Fruit fly (Drosophila melanogaster) whole organism, wandering third instar larva: ENCODE measurements around the gene CG7781.
A peak's percentile ranks its signal among the peaks of the same experiment; 100 is the strongest.

Experiments used
- Abd-B ChIP-seq: fragments of >200 bp; optimal IDR thresholded peaks from 2 replicates; lab custom pipeline; 2017; ENCODE audit warnings: missing biosample characterization, missing genetic modification characterization
- CG32264 ChIP-seq: fragments of 200-800 bp; sonication (Bioruptor generic); optimal IDR thresholded peaks from 2 replicates; lab custom pipeline; 2016; ENCODE audit warnings: missing biosample characterization, missing genetic modification characterization
- CG9705 ChIP-seq: fragments of 200-800 bp; sonication (Bioruptor generic); optimal IDR thresholded peaks from 2 replicates; lab custom pipeline; 2018; ENCODE audit warnings: missing biosample characterization, mild to moderate bottlenecking, missing genetic modification characterization
- CrebA ChIP-seq: fragments of 200-800 bp; sonication (Bioruptor generic); optimal IDR thresholded peaks from 2 replicates; lab custom pipeline; 2016; ENCODE audit warnings: missing biosample characterization, mild to moderate bottlenecking, missing genetic modification characterization, borderline replicate concordance
- Dfd ChIP-seq: fragments of >200 bp; optimal IDR thresholded peaks from 2 replicates; lab custom pipeline; 2017; ENCODE audit warnings: missing biosample characterization, missing genetic modification characterization
- Dif ChIP-seq: fragments of 200-275, 200-300 bp; sonication (Bioruptor generic); optimal IDR thresholded peaks from 2 replicates; lab custom pipeline; 2018; ENCODE audit warnings: missing biosample characterization, missing genetic modification characterization; ENCODE audit not compliant: partially characterized antibody
- GATAd ChIP-seq: sonication (Bioruptor generic); optimal IDR thresholded peaks from 2 replicates; lab custom pipeline; 2016; ENCODE audit warnings: missing biosample characterization, missing genetic modification characterization
- HLH106 ChIP-seq: fragments of 200-800 bp; optimal IDR thresholded peaks from 3 replicates; lab custom pipeline; 2019; ENCODE audit warnings: missing biosample characterization, mild to moderate bottlenecking, missing genetic modification characterization, moderate library complexity
- Hnf4 ChIP-seq: fragments of 200-800 bp; sonication (Bioruptor generic); optimal IDR thresholded peaks from 2 replicates; lab custom pipeline; 2016; ENCODE audit warnings: missing biosample characterization, mild to moderate bottlenecking, missing genetic modification characterization
- Hr78 ChIP-seq: fragments of >200 bp; optimal IDR thresholded peaks from 2 replicates; lab custom pipeline; 2017; ENCODE audit warnings: missing biosample characterization, missing genetic modification characterization
- Hr83 ChIP-seq: fragments of 200-300 bp; sonication (Bioruptor generic); optimal IDR thresholded peaks from 2 replicates; lab custom pipeline; 2016; ENCODE audit warnings: missing biosample characterization, mild to moderate bottlenecking, missing genetic modification characterization, moderate library complexity; ENCODE audit not compliant: poor library complexity, severe bottlenecking
- Mio ChIP-seq: sonication (Bioruptor generic); optimal IDR thresholded peaks from 2 replicates; lab custom pipeline; 2016; ENCODE audit warnings: missing biosample characterization, missing genetic modification characterization
- Myc ChIP-seq: fragments of >200 bp; optimal IDR thresholded peaks from 2 replicates; lab custom pipeline; 2017
- N ChIP-seq: fragments of >200 bp; optimal IDR thresholded peaks from 2 replicates; lab custom pipeline; 2018; ENCODE audit warnings: missing biosample characterization, missing external identifiers, missing genetic modification characterization
- OdsH ChIP-seq: fragments of 200-800 bp; sonication (Bioruptor generic); optimal IDR thresholded peaks from 2 replicates; lab custom pipeline; 2016; ENCODE audit warnings: missing biosample characterization, mild to moderate bottlenecking, missing genetic modification characterization
- Rel ChIP-seq, 2 experiments: fragments of 200-800 bp; sonication (Bioruptor generic) in 1 of 2; optimal IDR thresholded peaks; 2 replicates in 1 of 2; 3 replicates in 1 of 2; lab custom pipeline; 2016 to 2019; ENCODE audit warnings: mild to moderate bottlenecking in 2 of 2, missing biosample characterization in 2 of 2, missing genetic modification characterization in 2 of 2, moderate library complexity in 1 of 2
- Sp1 ChIP-seq: fragments of 200-800 bp; sonication (Bioruptor generic); optimal IDR thresholded peaks from 3 replicates; lab custom pipeline; 2019; ENCODE audit warnings: missing biosample characterization, mild to moderate bottlenecking, missing genetic modification characterization, moderate library complexity
- Vsx2 ChIP-seq: fragments of 200-300, 225-300 bp; sonication (Bioruptor generic); optimal IDR thresholded peaks from 2 replicates; lab custom pipeline; 2018; ENCODE audit warnings: missing biosample characterization, missing genetic modification characterization; ENCODE audit not compliant: partially characterized antibody
- br ChIP-seq: fragments of 200-800 bp; sonication (Bioruptor generic); optimal IDR thresholded peaks from 2 replicates; lab custom pipeline; 2016; ENCODE audit warnings: missing biosample characterization, missing genetic modification characterization
- brk ChIP-seq: fragments of 200-800 bp; sonication (Bioruptor generic); optimal IDR thresholded peaks from 2 replicates; lab custom pipeline; 2016; ENCODE audit warnings: missing biosample characterization, mild to moderate bottlenecking, missing genetic modification characterization
- dmrt93B ChIP-seq: fragments of 200-800 bp; sonication (Bioruptor generic); optimal IDR thresholded peaks from 2 replicates; lab custom pipeline; 2018; ENCODE audit warnings: missing biosample characterization, mild to moderate bottlenecking, missing genetic modification characterization
- dsf ChIP-seq: sonication (Bioruptor generic); optimal IDR thresholded peaks from 2 replicates; lab custom pipeline; 2016; ENCODE audit warnings: missing biosample characterization, missing genetic modification characterization, borderline replicate concordance
- ey ChIP-seq: fragments of 200-800 bp; sonication (Bioruptor generic); optimal IDR thresholded peaks from 2 replicates; lab custom pipeline; 2016; ENCODE audit warnings: missing biosample characterization, missing genetic modification characterization
- foxo ChIP-seq, 2 experiments: fragments of 200-800 bp; sonication (Bioruptor generic); optimal IDR thresholded peaks; 2 replicates in 1 of 2; 3 replicates in 1 of 2; lab custom pipeline; 2016 to 2017; ENCODE audit warnings: missing biosample characterization in 2 of 2, missing genetic modification characterization in 2 of 2
- fru ChIP-seq: fragments of 200-800 bp; sonication (Bioruptor generic); optimal IDR thresholded peaks from 3 replicates; lab custom pipeline; 2016; ENCODE audit warnings: missing biosample characterization, mild to moderate bottlenecking, missing genetic modification characterization
- h ChIP-seq: fragments of 200-800 bp; sonication (Bioruptor generic); optimal IDR thresholded peaks from 3 replicates; lab custom pipeline; 2016; ENCODE audit warnings: missing biosample characterization, mild to moderate bottlenecking, missing genetic modification characterization
- jim ChIP-seq: fragments of 175-275, 200-325 bp; sonication (Bioruptor generic); optimal IDR thresholded peaks from 2 replicates; lab custom pipeline; 2016; ENCODE audit warnings: missing biosample characterization, mild to moderate bottlenecking, missing genetic modification characterization
- lola ChIP-seq: fragments of >200 bp; optimal IDR thresholded peaks from 2 replicates; lab custom pipeline; 2017; ENCODE audit warnings: missing biosample characterization, missing genetic modification characterization
- pan ChIP-seq: fragments of >200 bp; optimal IDR thresholded peaks from 2 replicates; lab custom pipeline; 2017
- psq ChIP-seq: fragments of 200-800 bp; sonication (Bioruptor generic); optimal IDR thresholded peaks from 3 replicates; lab custom pipeline; 2017; ENCODE audit warnings: missing biosample characterization, mild to moderate bottlenecking, missing genetic modification characterization, moderate library complexity
- rgr ChIP-seq: fragments of 200-800 bp; sonication (Bioruptor generic); optimal IDR thresholded peaks from 3 replicates; lab custom pipeline; 2016; ENCODE audit warnings: missing biosample characterization, mild to moderate bottlenecking, missing genetic modification characterization
- sage ChIP-seq: fragments of 200-800 bp; sonication (Bioruptor generic); optimal IDR thresholded peaks from 2 replicates; lab custom pipeline; 2016; ENCODE audit warnings: missing biosample characterization, mild to moderate bottlenecking, missing genetic modification characterization
- sv ChIP-seq: fragments of 200-800 bp; sonication (Bioruptor generic); optimal IDR thresholded peaks from 3 replicates; lab custom pipeline; 2016; ENCODE audit warnings: missing biosample characterization, missing genetic modification characterization
- tai ChIP-seq: sonication (Bioruptor generic); optimal IDR thresholded peaks from 2 replicates; lab custom pipeline; 2016; ENCODE audit warnings: missing biosample characterization, missing genetic modification characterization
- usp ChIP-seq: fragments of >200 bp; optimal IDR thresholded peaks from 2 replicates; lab custom pipeline; 2017; ENCODE audit warnings: missing biosample characterization, missing genetic modification characterization
- woc ChIP-seq: sonication (Bioruptor generic); optimal IDR thresholded peaks from 2 replicates; lab custom pipeline; 2016; ENCODE audit warnings: missing biosample characterization, mild to moderate bottlenecking, missing genetic modification characterization

CG7781 gene

dm6 chr2L:8325150-8325549 lies at the start of gene CG7781:
Gene CG7781, minus strand, starts transcription at chr2L:8325409.
- TF ChIP-seq Mio (GFP tag; lab: Kevin White, UChicago) (no peak), Hr83 (peak; percentile 29)

- no peak for TF ChIP-seq psq (GFP tag; lab: Kevin White, UChicago)
- no peak for TF ChIP-seq Dif (GFP tag; lab: Kevin White, UChicago)
- TF ChIP-seq tai (GFP tag; lab: Kevin White, UChicago), result no peak
- TF ChIP-seq CrebA, result no peak
- no peak for TF ChIP-seq br
- no peak for TF ChIP-seq Vsx2 (GFP tag; lab: Kevin White, UChicago)
- no peak for TF ChIP-seq CG9705 (GFP tag; lab: Kevin White, UChicago)
- TF ChIP-seq sv, result no peak
- TF ChIP-seq Myc (lab: Kevin White, UChicago), result no peak
These were observed 49.0 kb upstream of the CG7781 start, which contains the start of gene Wdr82 for dm6 chr2L:8374235-8374634. Gene Wdr82, plus strand, starts transcription at chr2L:8374461.

- no peak for TF ChIP-seq psq (GFP tag; lab: Kevin White, UChicago)
- no peak for TF ChIP-seq Rel (GFP tag; optimal IDR thresholded peaks at IDR 0.05; lab: Kevin White, UChicago)
- TF ChIP-seq Rel (tag; optimal IDR thresholded peaks at IDR 0.05; lab: Kevin White, UChicago), result peak; percentile 27
These were observed 47.0 kb upstream of the CG7781 start for dm6 chr2L:8372248-8372647.

- TF ChIP-seq Rel (GFP tag; optimal IDR thresholded peaks at IDR 0.05; lab: Kevin White, UChicago) (no peak), Rel (tag; optimal IDR thresholded peaks at IDR 0.05; lab: Kevin White, UChicago) (no peak), rgr (GFP tag; lab: Kevin White, UChicago) (no peak), Sp1 (GFP tag; lab: Kevin White, UChicago) (no peak), br (no peak), Hr78 (GFP tag; lab: Kevin White, UChicago) (no peak), OdsH (no peak), Dfd (no peak), Vsx2 (GFP tag; lab: Kevin White, UChicago) (no peak), jim (GFP tag; lab: Kevin White, UChicago) (no peak), Mio (GFP tag; lab: Kevin White, UChicago) (no peak), foxo (GFP tag; optimal IDR thresholded peaks at IDR 0.05; lab: Kevin White, UChicago) (no peak), ey (GFP tag; lab: Kevin White, UChicago) (no peak), dmrt93B (GFP tag; lab: Kevin White, UChicago) (no peak), Hnf4 (GFP tag; lab: Kevin White, UChicago) (no peak), brk (GFP tag; lab: Kevin White, UChicago) (no peak), CG32264 (no peak), Hr83 (no peak)
These were observed 46.2 kb upstream of the CG7781 start for dm6 chr2L:8371354-8371937.

dm6 chr2L:8370364-8371326 lies 45.4 kb upstream of the CG7781 start, which contains the start of gene CG17292:
Gene CG17292, plus strand, starts transcription at chr2L:8370454.
- no peak for TF ChIP-seq fru (GFP tag; lab: Kevin White, UChicago)
- TF ChIP-seq Vsx2 (GFP tag; lab: Kevin White, UChicago), result peak; percentile 98
- TF ChIP-seq usp (GFP tag; lab: Kevin White, UChicago), result no peak
- peak; percentile 41 for TF ChIP-seq h (GFP tag; lab: Kevin White, UChicago)
- TF ChIP-seq Hr83, result peak; percentile 3
- peak; percentile 15 for TF ChIP-seq br
- no peak for TF ChIP-seq Sp1 (GFP tag; lab: Kevin White, UChicago)
- TF ChIP-seq pan (lab: Kevin White, UChicago), result no peak
- TF ChIP-seq ey (GFP tag; lab: Kevin White, UChicago), result no peak
- TF ChIP-seq Abd-B (GFP tag; lab: Kevin White, UChicago), result no peak
- TF ChIP-seq lola, result no peak
- TF ChIP-seq Hr78 (GFP tag; lab: Kevin White, UChicago), result no peak
- TF ChIP-seq GATAd, result no peak
- no peak for TF ChIP-seq Rel (GFP tag; optimal IDR thresholded peaks at IDR 0.05; lab: Kevin White, UChicago)
- TF ChIP-seq Rel (tag; optimal IDR thresholded peaks at IDR 0.05; lab: Kevin White, UChicago), result peak; percentile 48
- TF ChIP-seq CrebA, result no peak
- no peak for TF ChIP-seq psq (GFP tag; lab: Kevin White, UChicago)
- TF ChIP-seq dmrt93B (GFP tag; lab: Kevin White, UChicago), result no peak
- no peak for TF ChIP-seq CG32264
- no peak for TF ChIP-seq brk (GFP tag; lab: Kevin White, UChicago)
- TF ChIP-seq Myc (lab: Kevin White, UChicago), result no peak
- no peak for TF ChIP-seq sage
- TF ChIP-seq N (GFP tag; lab: Kevin White, UChicago), result no peak
- TF ChIP-seq Hnf4 (GFP tag; lab: Kevin White, UChicago), result peak; percentile 55
- TF ChIP-seq HLH106, result no peak
- no peak for TF ChIP-seq jim (GFP tag; lab: Kevin White, UChicago)
- peak; percentile 68 for TF ChIP-seq OdsH
- no peak for TF ChIP-seq woc
- TF ChIP-seq dsf (GFP tag; lab: Kevin White, UChicago), result no peak
- no peak for TF ChIP-seq Mio (GFP tag; lab: Kevin White, UChicago)
